Worm (Caenorhabditis elegans) whole organism, young adult: ENCODE data around the gene srd-49.

ENCODE experiments used
- B0336.3 ChIP-seq: fragments of 200-800 bp; sonication (Bioruptor generic); IDR thresholded peaks from 2 replicates; pipeline ENCODE4 v1.3.6; 2022; ENCODE audit warnings: missing genetic modification characterization, missing compliant biosample characterization
- F37B4.10 ChIP-seq: fragments of 200-800 bp; sonication (Bioruptor generic); IDR thresholded peaks from 2 replicates; pipeline ENCODE4 v1.3.6; 2022; ENCODE audit warnings: missing genetic modification characterization, missing compliant biosample characterization
- F39B2.1 ChIP-seq: fragments of 200-800 bp; sonication (Bioruptor generic); IDR thresholded peaks from 2 replicates; pipeline ENCODE4 v1.3.6; 2022; ENCODE audit warnings: missing genetic modification reagents, missing genetic modification characterization, missing compliant biosample characterization
- Y53F4B.3 ChIP-seq: fragments of 200-800 bp; sonication (Bioruptor generic); IDR thresholded peaks from 2 replicates; pipeline ENCODE4 v1.3.6; 2022; ENCODE audit warnings: missing genetic modification reagents, missing genetic modification characterization, missing compliant biosample characterization
- aptf-2 ChIP-seq: fragments of 200-800 bp; sonication (Bioruptor generic); conservative IDR thresholded peaks from 2 replicates; pipeline ENCODE4 v1.3.6; 2022; ENCODE audit warnings: missing genetic modification reagents, missing genetic modification characterization, missing compliant biosample characterization
- athp-1 ChIP-seq: sonication (generic microtip); optimal IDR thresholded peaks from 2 replicates; lab custom pipeline; 2017; ENCODE audit warnings: mild to moderate bottlenecking, missing genetic modification characterization, missing compliant biosample characterization
- bed-1 ChIP-seq: fragments of 200-800 bp; sonication (Bioruptor generic); IDR thresholded peaks from 2 replicates; pipeline ENCODE4 v1.3.6; 2022; ENCODE audit warnings: missing genetic modification reagents, missing genetic modification characterization, missing compliant biosample characterization
- ceh-100 ChIP-seq: fragments of 200-800 bp; sonication (Bioruptor generic); IDR thresholded peaks from 2 replicates; pipeline ENCODE4 v1.3.6; 2022; ENCODE audit warnings: missing genetic modification reagents, missing genetic modification characterization, missing compliant biosample characterization
- ceh-58 ChIP-seq: fragments of 200-800 bp; sonication (Bioruptor generic); IDR thresholded peaks from 2 replicates; pipeline ENCODE4 v1.3.6; 2022; ENCODE audit warnings: missing genetic modification characterization, missing compliant biosample characterization
- ceh-91 ChIP-seq: fragments of 200-800 bp; sonication (Bioruptor generic); IDR thresholded peaks from 2 replicates; pipeline ENCODE4 v1.3.6; 2022; ENCODE audit warnings: missing genetic modification reagents, missing genetic modification characterization, missing compliant biosample characterization
- chd-7 ChIP-seq: sonication (generic microtip); optimal IDR thresholded peaks from 2 replicates; lab custom pipeline; 2016; ENCODE audit warnings: mild to moderate bottlenecking, missing genetic modification characterization, moderate library complexity, missing compliant biosample characterization
- dpff-1 ChIP-seq: sonication (generic microtip); optimal IDR thresholded peaks from 2 replicates; lab custom pipeline; 2017; ENCODE audit warnings: mild to moderate bottlenecking, missing genetic modification characterization, missing compliant biosample characterization
- egl-18 ChIP-seq: fragments of 200-800 bp; sonication (Bioruptor generic); IDR thresholded peaks from 2 replicates; pipeline ENCODE4 v1.3.6; 2022; ENCODE audit warnings: missing genetic modification reagents, missing genetic modification characterization, missing compliant biosample characterization
- egrh-3 ChIP-seq: fragments of 200-800 bp; sonication (Bioruptor generic); IDR thresholded peaks from 2 replicates; pipeline ENCODE4 v1.3.6; 2022; ENCODE audit warnings: missing genetic modification reagents, missing genetic modification characterization, missing compliant biosample characterization
- fkh-3 ChIP-seq: sonication (generic microtip); optimal IDR thresholded peaks from 2 replicates; lab custom pipeline; 2016; ENCODE audit warnings: mild to moderate bottlenecking, missing genetic modification characterization, missing compliant biosample characterization
- hlh-12 ChIP-seq: sonication (generic microtip); optimal IDR thresholded peaks from 2 replicates; lab custom pipeline; 2016; ENCODE audit warnings: missing genetic modification characterization, missing compliant biosample characterization
- hlh-26 ChIP-seq: fragments of 200-800 bp; sonication (Bioruptor generic); conservative IDR thresholded peaks from 2 replicates; pipeline ENCODE4 v1.3.6; 2022; ENCODE audit warnings: missing genetic modification reagents, missing genetic modification characterization, missing compliant biosample characterization
- hsf-1 ChIP-seq: fragments of 200-800 bp; sonication (Bioruptor generic); IDR thresholded peaks from 2 replicates; pipeline ENCODE4 v1.3.6; 2022; ENCODE audit warnings: missing genetic modification reagents, missing genetic modification characterization, missing compliant biosample characterization
- let-607 ChIP-seq, 2 experiments: fragments of 200-800 bp in 1 of 2; sonication (Bioruptor generic) in 1 of 2; sonication (generic microtip) in 1 of 2; optimal IDR thresholded peaks; 2 replicates each; lab custom pipeline; 2016 to 2018; ENCODE audit warnings: mild to moderate bottlenecking in 2 of 2, missing compliant biosample characterization in 2 of 2, missing genetic modification characterization in 2 of 2, moderate library complexity in 2 of 2, missing genotype in 1 of 2
- lin-35 ChIP-seq, 3 experiments: fragments of 150-350 bp in 2 of 3; sonication (generic microtip) in 1 of 3; optimal IDR thresholded peaks; 2 replicates each; lab custom pipeline; 2014 to 2018; ENCODE audit warnings: missing biosample characterization in 3 of 3, missing genetic modification characterization in 3 of 3, missing genetic modification reagents in 3 of 3
- lin-54 ChIP-seq: fragments of 200-800 bp; sonication (Bioruptor generic); optimal IDR thresholded peaks from 2 replicates; lab custom pipeline; 2018; ENCODE audit warnings: mild to moderate bottlenecking, missing genetic modification characterization, missing compliant biosample characterization
- madf-10 ChIP-seq: sonication (generic microtip); optimal IDR thresholded peaks from 2 replicates; lab custom pipeline; 2016; ENCODE audit warnings: mild to moderate bottlenecking, missing genetic modification characterization, missing compliant biosample characterization
- madf-6 ChIP-seq: fragments of 200-800 bp; sonication (Bioruptor generic); IDR thresholded peaks from 2 replicates; pipeline ENCODE4 v1.3.6; 2022; ENCODE audit warnings: missing genetic modification reagents, missing genetic modification characterization, missing compliant biosample characterization
- madf-8 ChIP-seq: fragments of 200-800 bp; sonication (Bioruptor generic); conservative IDR thresholded peaks from 2 replicates; pipeline ENCODE4 v1.3.6; 2022; ENCODE audit warnings: missing genetic modification reagents, missing genetic modification characterization, missing compliant biosample characterization
- nfya-2 ChIP-seq: fragments of 200-800 bp; sonication (Bioruptor generic); IDR thresholded peaks from 2 replicates; pipeline ENCODE4 v1.3.6; 2022; ENCODE audit warnings: missing genetic modification reagents, missing genetic modification characterization, missing compliant biosample characterization
- nhr-179 ChIP-seq: sonication (generic microtip); optimal IDR thresholded peaks from 2 replicates; lab custom pipeline; 2016; ENCODE audit warnings: mild to moderate bottlenecking, missing genetic modification characterization, missing compliant biosample characterization
- nhr-90 ChIP-seq: sonication (generic microtip); optimal IDR thresholded peaks from 2 replicates; lab custom pipeline; 2016; ENCODE audit warnings: missing genotype, mild to moderate bottlenecking, missing genetic modification characterization, missing compliant biosample characterization
- pha-4 ChIP-seq: fragments of 150-350 bp; sonication (generic microtip); optimal IDR thresholded peaks from 2 replicates; lab custom pipeline; 2014; ENCODE audit warnings: missing biosample characterization, missing genetic modification reagents, missing genetic modification characterization
- rec-8 ChIP-seq, 2 experiments: sonication (generic microtip); optimal IDR thresholded peaks; 2 replicates each; lab custom pipeline; 2016; ENCODE audit warnings: mild to moderate bottlenecking in 2 of 2, missing genetic modification characterization in 2 of 2, missing genetic modification reagents in 2 of 2, missing genotype in 2 of 2, missing biosample characterization in 1 of 2, missing compliant biosample characterization in 1 of 2, moderate library complexity in 1 of 2
- snpc-1.3 ChIP-seq: sonication (generic microtip); optimal IDR thresholded peaks from 2 replicates; lab custom pipeline; 2017; ENCODE audit warnings: missing genetic modification characterization, mild to moderate bottlenecking, missing compliant biosample characterization, antibody characterized with exemption, moderate library complexity, missing genotype, missing genetic modification reagents; ENCODE audit not compliant: insufficient read depth
- snpc-4 ChIP-seq, 5 experiments: fragments of 150-350 bp in 1 of 5; sonication (generic microtip) in 4 of 5; optimal IDR thresholded peaks; 2 replicates each; lab custom pipeline; 2014 to 2018; ENCODE audit warnings: missing genetic modification characterization in 5 of 5, missing biosample characterization in 3 of 5, antibody characterized with exemption in 2 of 5, mild to moderate bottlenecking in 2 of 5, missing compliant biosample characterization in 2 of 5, missing genotype in 2 of 5, moderate library complexity in 2 of 5, missing genetic modification reagents in 1 of 5
- xnd-1 ChIP-seq: sonication (generic microtip); optimal IDR thresholded peaks from 2 replicates; lab custom pipeline; 2016; ENCODE audit warnings: missing genotype, missing genetic modification reagents, missing genetic modification characterization, missing compliant biosample characterization
- ztf-6 ChIP-seq: fragments of 200-800 bp; sonication (Bioruptor generic); IDR thresholded peaks from 2 replicates; pipeline ENCODE4 v1.3.6; 2022; ENCODE audit warnings: missing genetic modification reagents, missing genetic modification characterization, missing compliant biosample characterization

The srd-49 gene

DNA sequence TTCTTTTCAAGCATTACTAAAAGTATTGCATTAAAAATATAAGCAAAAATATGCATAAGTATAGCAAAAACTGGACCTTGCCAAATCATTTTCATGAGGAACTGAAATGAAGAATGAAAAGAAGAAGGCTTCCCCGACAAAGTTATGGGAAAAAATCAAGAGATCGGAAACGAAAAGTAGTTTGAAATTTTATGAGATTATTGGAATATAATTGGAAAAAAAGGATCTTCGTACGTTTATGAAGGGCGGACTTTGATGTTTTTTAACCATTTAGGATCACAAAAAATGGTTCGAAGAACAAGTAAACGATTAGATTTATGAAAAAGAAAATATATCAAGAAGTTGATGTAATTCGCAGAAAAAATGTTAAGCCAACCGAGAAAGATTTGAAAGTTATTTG, 26.4 kb downstream of the srd-49 start, which contains the start of gene srxa-18:
srxa-18 (minus strand) TSS at position 100 of the 400 bp plus-strand sequence.
- TF ChIP-seq nfya-2 (GFP tag; lab: Robert Waterston, UW), result no peak
- no peak for TF ChIP-seq F39B2.1 (GFP tag; lab: Robert Waterston, UW)

ce11 chrV:10122670-10123069, 28.2 kb downstream of the srd-49 start, which contains the start of gene srxa-19:
TSS of gene srxa-19 (minus strand) at chrV:10122770.
- no peak for TF ChIP-seq fkh-3

DNA sequence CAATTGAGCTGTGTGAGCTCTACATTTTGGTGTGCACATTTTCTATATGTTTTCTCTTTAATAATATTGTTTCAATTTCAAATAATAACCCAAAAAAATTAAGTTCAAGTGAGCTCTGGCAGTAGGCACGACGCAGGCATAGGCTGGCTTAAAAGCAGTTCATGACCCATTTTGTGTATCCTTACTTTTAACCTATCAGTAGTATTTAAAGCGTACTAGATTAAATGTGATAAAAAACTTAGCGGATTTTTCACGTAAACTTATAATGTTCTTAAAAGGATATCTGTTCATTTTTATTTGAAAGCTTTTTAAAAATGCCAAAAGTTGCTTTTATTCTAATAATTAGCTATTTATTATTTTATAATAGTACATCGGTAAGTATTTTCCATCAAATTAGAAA, 28.9 kb downstream of the srd-49 start, which contains the start of gene C08B6.6:
C08B6.6 (plus strand) TSS at position 301 of the 400 bp plus-strand sequence.
- TF ChIP-seq aptf-2 (GFP tag; lab: Robert Waterston, UW) (no peak), athp-1 (tag; lab: Kevin White, UChicago) (no peak), snpc-4 (GFP tag; optimal IDR thresholded peaks at IDR 0.05; lab: Kevin White, UChicago) (no peak), snpc-4 (tag; optimal IDR thresholded peaks at IDR 0.05; lab: Kevin White, UChicago) (no peak), B0336.3 (GFP tag; lab: Robert Waterston, UW) (no peak), rec-8 (tag; optimal IDR thresholded peaks at IDR 0.05; lab: Kevin White, UChicago) (no peak), lin-35 (GFP tag; optimal IDR thresholded peaks at IDR 0.05; lab: Kevin White, UChicago) (no peak), bed-1 (GFP tag; lab: Robert Waterston, UW) (no peak), ceh-91 (GFP tag; lab: Robert Waterston, UW) (no peak), chd-7 (no peak), egl-18 (no peak), let-607 (tag; optimal IDR thresholded peaks at IDR 0.05; lab: Kevin White, UChicago) (no peak), ceh-100 (GFP tag; lab: Robert Waterston, UW) (no peak), madf-6 (no peak), egrh-3 (GFP tag; lab: Robert Waterston, UW) (no peak)

- TF ChIP-seq lin-54 (GFP tag; lab: Kevin White, UChicago), result no peak
- TF ChIP-seq hlh-26 (GFP tag; lab: Robert Waterston, UW), result no peak
- no peak for TF ChIP-seq hsf-1
- TF ChIP-seq F37B4.10 (GFP tag; lab: Robert Waterston, UW), result no peak
- TF ChIP-seq egl-18, result no peak
- no peak for TF ChIP-seq nhr-90
- no peak for TF ChIP-seq ceh-58 (GFP tag; lab: Robert Waterston, UW)
- no peak for TF ChIP-seq xnd-1 (tag; lab: Kevin White, UChicago)
- TF ChIP-seq ztf-6, result no peak
- no peak for TF ChIP-seq madf-10 (tag; lab: Kevin White, UChicago)
- no peak for TF ChIP-seq Y53F4B.3 (GFP tag; lab: Robert Waterston, UW)
- no peak for TF ChIP-seq let-607 (tag; optimal IDR thresholded peaks at IDR 0.05; lab: Kevin White, UChicago)
- TF ChIP-seq snpc-1.3 (tag; lab: Kevin White, UChicago), result no peak
- TF ChIP-seq pha-4 (tag; lab: Kevin White, UChicago), result no peak
- TF ChIP-seq chd-7, result no peak
- no peak for TF ChIP-seq hlh-12 (tag; lab: Kevin White, UChicago)
- no peak for TF ChIP-seq dpff-1
- no peak for TF ChIP-seq nhr-179 (tag; lab: Kevin White, UChicago)
- no peak for TF ChIP-seq madf-8
These were observed 30.5 kb downstream of the srd-49 start, which contains the start of gene C08B6.10 for ce11 chrV:10124799-10125548. TSS of gene C08B6.10 (plus strand) at chrV:10125498.
